Worm (Caenorhabditis elegans) whole organism, mixed stage, embryonic: ENCODE data around the gene ints-11.

Experiments used
- M03D4.4 ChIP-seq: sonication (generic microtip); optimal IDR thresholded peaks from 2 replicates; lab custom pipeline; 2017; ENCODE audit warnings: mild to moderate bottlenecking, missing genetic modification characterization, missing compliant biosample characterization
- bed-3 ChIP-seq: fragments of 200-800 bp; sonication (Bioruptor generic); optimal IDR thresholded peaks from 3 replicates; lab custom pipeline; 2018; ENCODE audit warnings: mild to moderate bottlenecking, missing genetic modification characterization, moderate library complexity, missing compliant biosample characterization
- blmp-1 ChIP-seq: fragments of 150-350 bp; optimal IDR thresholded peaks from 2 replicates; lab custom pipeline; 2014; ENCODE audit warnings: missing biosample characterization, missing genetic modification characterization
- ceh-39 ChIP-seq: fragments of 150-350 bp; optimal IDR thresholded peaks from 2 replicates; lab custom pipeline; 2014; ENCODE audit warnings: missing biosample characterization, missing genetic modification characterization
- ceh-43 ChIP-seq: fragments of 200-800 bp; sonication (Bioruptor generic); optimal IDR thresholded peaks from 2 replicates; lab custom pipeline; 2018; ENCODE audit warnings: mild to moderate bottlenecking, missing genetic modification characterization, moderate library complexity, missing compliant biosample characterization
- ceh-83 ChIP-seq: fragments of 200-800 bp; sonication (Bioruptor generic); optimal IDR thresholded peaks from 2 replicates; lab custom pipeline; 2018; ENCODE audit warnings: mild to moderate bottlenecking, missing genetic modification characterization, missing compliant biosample characterization
- ces-1 ChIP-seq: fragments of 150-350 bp; optimal IDR thresholded peaks from 2 replicates; lab custom pipeline; 2014; ENCODE audit warnings: missing biosample characterization, missing genetic modification reagents, missing genetic modification characterization
- cnd-1 ChIP-seq: fragments of 200-800 bp; sonication (Bioruptor generic); optimal IDR thresholded peaks from 2 replicates; lab custom pipeline; 2018; ENCODE audit warnings: mild to moderate bottlenecking, missing genetic modification characterization, missing compliant biosample characterization
- drap-1 ChIP-seq: fragments of 200-800 bp; sonication (Bioruptor generic); optimal IDR thresholded peaks from 3 replicates; lab custom pipeline; 2018; ENCODE audit warnings: mild to moderate bottlenecking, missing genetic modification characterization, missing compliant biosample characterization
- elt-1 ChIP-seq: sonication (generic microtip); optimal IDR thresholded peaks from 2 replicates; lab custom pipeline; 2017; ENCODE audit warnings: missing genetic modification characterization, mild to moderate bottlenecking, missing compliant biosample characterization, antibody characterized with exemption, moderate library complexity, borderline replicate concordance; ENCODE audit not compliant: insufficient read depth
- elt-3 ChIP-seq: fragments of 150-350 bp; optimal IDR thresholded peaks from 2 replicates; lab custom pipeline; 2014; ENCODE audit warnings: missing biosample characterization, missing genetic modification characterization
- flh-1 ChIP-seq: fragments of 200-800 bp; sonication (Bioruptor generic); optimal IDR thresholded peaks from 2 replicates; lab custom pipeline; 2018; ENCODE audit warnings: mild to moderate bottlenecking, missing genetic modification characterization, moderate library complexity, missing compliant biosample characterization
- ham-2 ChIP-seq: fragments of 200-800 bp; sonication (Bioruptor generic); optimal IDR thresholded peaks from 2 replicates; lab custom pipeline; 2018; ENCODE audit warnings: mild to moderate bottlenecking, missing genetic modification characterization, missing compliant biosample characterization
- hlh-1 ChIP-seq: fragments of 150-350 bp; optimal IDR thresholded peaks from 2 replicates; lab custom pipeline; 2014; ENCODE audit warnings: missing biosample characterization, missing genetic modification reagents, missing genetic modification characterization
- lin-13 ChIP-seq: fragments of 150-350 bp; optimal IDR thresholded peaks from 2 replicates; lab custom pipeline; 2014; ENCODE audit warnings: missing biosample characterization, missing genetic modification characterization
- lin-32 ChIP-seq: fragments of 200-800 bp; sonication (Bioruptor generic); optimal IDR thresholded peaks from 2 replicates; lab custom pipeline; 2018; ENCODE audit warnings: mild to moderate bottlenecking, missing genetic modification characterization, missing compliant biosample characterization
- lsy-2 ChIP-seq: fragments of 150-350 bp; optimal IDR thresholded peaks from 2 replicates; lab custom pipeline; 2014; ENCODE audit warnings: missing biosample characterization, missing genetic modification characterization
- mab-5 ChIP-seq: fragments of 150-350 bp; optimal IDR thresholded peaks from 2 replicates; lab custom pipeline; 2014; ENCODE audit warnings: missing biosample characterization, missing genetic modification characterization
- mep-1 ChIP-seq: fragments of 150-350 bp; optimal IDR thresholded peaks from 2 replicates; lab custom pipeline; 2017; ENCODE audit warnings: missing biosample characterization, missing genetic modification reagents, missing genetic modification characterization, inconsistent platforms
- mls-2 ChIP-seq: sonication (generic microtip); optimal IDR thresholded peaks from 2 replicates; lab custom pipeline; 2016; ENCODE audit warnings: mild to moderate bottlenecking, missing genetic modification characterization, moderate library complexity, missing compliant biosample characterization
- nhr-12 ChIP-seq: fragments of 150-350 bp; optimal IDR thresholded peaks from 2 replicates; lab custom pipeline; 2014; ENCODE audit warnings: missing biosample characterization, missing genetic modification characterization
- nhr-2 ChIP-seq: fragments of 150-350 bp; optimal IDR thresholded peaks from 2 replicates; lab custom pipeline; 2014; ENCODE audit warnings: missing biosample characterization, missing genetic modification characterization
- nhr-237 ChIP-seq: fragments of 150-350 bp; optimal IDR thresholded peaks from 2 replicates; lab custom pipeline; 2014; ENCODE audit warnings: missing biosample characterization, missing genetic modification characterization
- nhr-28 ChIP-seq: fragments of 150-350 bp; optimal IDR thresholded peaks from 2 replicates; lab custom pipeline; 2014; ENCODE audit warnings: missing biosample characterization, missing genetic modification characterization
- nhr-76 ChIP-seq: sonication (generic microtip); optimal IDR thresholded peaks from 2 replicates; lab custom pipeline; 2017; ENCODE audit warnings: missing biosample characterization, missing genetic modification characterization
- pha-4 ChIP-seq: fragments of 150-350 bp; optimal IDR thresholded peaks from 2 replicates; lab custom pipeline; 2018; ENCODE audit warnings: missing biosample characterization, missing genetic modification reagents, missing genetic modification characterization
- sem-2 ChIP-seq: fragments of 200-800 bp; sonication (Bioruptor generic); optimal IDR thresholded peaks from 2 replicates; lab custom pipeline; 2018; ENCODE audit warnings: mild to moderate bottlenecking, missing genetic modification characterization, missing compliant biosample characterization
- snpc-4 ChIP-seq: fragments of 150-350 bp; optimal IDR thresholded peaks from 2 replicates; lab custom pipeline; 2014; ENCODE audit warnings: missing biosample characterization, missing genetic modification characterization
- sptf-1 ChIP-seq: sonication (generic microtip); optimal IDR thresholded peaks from 2 replicates; lab custom pipeline; 2017; ENCODE audit warnings: mild to moderate bottlenecking, missing genetic modification characterization, moderate library complexity, missing compliant biosample characterization
- tbx-8 ChIP-seq: fragments of 200-800 bp; sonication (Bioruptor generic); optimal IDR thresholded peaks from 2 replicates; lab custom pipeline; 2018; ENCODE audit warnings: mild to moderate bottlenecking, missing genetic modification characterization, moderate library complexity, missing compliant biosample characterization
- unc-120 ChIP-seq: sonication (generic microtip); optimal IDR thresholded peaks from 2 replicates; lab custom pipeline; 2017; ENCODE audit warnings: missing genetic modification characterization, missing compliant biosample characterization; ENCODE audit not compliant: poor library complexity, severe bottlenecking
- unc-39 ChIP-seq: fragments of 150-350 bp; optimal IDR thresholded peaks from 2 replicates; lab custom pipeline; 2014; ENCODE audit warnings: missing biosample characterization, missing genetic modification characterization
- unc-62 ChIP-seq: fragments of 150-350 bp; optimal IDR thresholded peaks from 2 replicates; lab custom pipeline; 2014; ENCODE audit warnings: missing biosample characterization, missing genetic modification reagents, missing genetic modification characterization
- zip-8 ChIP-seq: fragments of 150-350 bp; optimal IDR thresholded peaks from 2 replicates; lab custom pipeline; 2014; ENCODE audit warnings: missing biosample characterization, missing genetic modification characterization
- ztf-11 ChIP-seq: fragments of 150-350 bp; optimal IDR thresholded peaks from 2 replicates; lab custom pipeline; 2014; ENCODE audit warnings: missing biosample characterization, missing genetic modification characterization

Gene ints-11

ce11 chrII:8106921-8107695, 36.2 kb downstream of the ints-11 start, which contains the start of the genes chst-1 and C41C4.9:
chst-1 (minus strand) TSS chrII:8106971.
C41C4.9 (plus strand) TSS chrII:8107645.
- no peak for TF ChIP-seq ceh-39 (tag; lab: Kevin White, UChicago)
- peak; percentile 31 for TF ChIP-seq ztf-11 (tag; lab: Kevin White, UChicago)
- peak; percentile 66 for TF ChIP-seq hlh-1 (tag; lab: Kevin White, UChicago)
- TF ChIP-seq drap-1 (GFP tag; lab: Kevin White, UChicago), result peak; percentile 97
- TF ChIP-seq cnd-1 (tag; lab: Kevin White, UChicago), result peak; percentile 97
- peak; percentile 73 for TF ChIP-seq elt-3 (tag; lab: Kevin White, UChicago)
- TF ChIP-seq ceh-43 (GFP tag; lab: Kevin White, UChicago), result peak; percentile 90
- no peak for TF ChIP-seq nhr-76
- peak; percentile 80 for TF ChIP-seq unc-62 (GFP tag; lab: Kevin White, UChicago)
- TF ChIP-seq tbx-8 (GFP tag; lab: Kevin White, UChicago), result peak; percentile 90
- TF ChIP-seq lin-32 (GFP tag; lab: Kevin White, UChicago), result peak; percentile 97
- TF ChIP-seq unc-39 (tag; lab: Kevin White, UChicago), result peak; percentile 54
- peak; percentile 29 for TF ChIP-seq lin-13
- TF ChIP-seq pha-4 (tag; lab: Kevin White, UChicago), result peak; percentile 80
- TF ChIP-seq flh-1 (GFP tag; lab: Kevin White, UChicago), result peak; percentile 87
- no peak for TF ChIP-seq nhr-237 (tag; lab: Kevin White, UChicago)
- TF ChIP-seq sem-2 (GFP tag; lab: Kevin White, UChicago), result peak; percentile 88
- TF ChIP-seq sptf-1, result peak; percentile 97
- peak; percentile 16 for TF ChIP-seq lsy-2 (tag; lab: Kevin White, UChicago)
- peak; percentile 97 for TF ChIP-seq mls-2 (tag; lab: Kevin White, UChicago)
- no peak for TF ChIP-seq mab-5 (tag; lab: Kevin White, UChicago)
- TF ChIP-seq M03D4.4 (tag; lab: Kevin White, UChicago), result peak; percentile 94
- TF ChIP-seq ham-2, result peak; percentile 90
- TF ChIP-seq blmp-1 (tag; lab: Kevin White, UChicago), result no peak
- no peak for TF ChIP-seq zip-8 (tag; lab: Kevin White, UChicago)
- peak; percentile 91 for TF ChIP-seq bed-3 (GFP tag; lab: Kevin White, UChicago)
- peak; percentile 96 for TF ChIP-seq ceh-83 (GFP tag; lab: Kevin White, UChicago)
- TF ChIP-seq nhr-12 (tag; lab: Kevin White, UChicago), result no peak
- TF ChIP-seq snpc-4 (tag; lab: Kevin White, UChicago), result no peak
- TF ChIP-seq nhr-28, result peak; percentile 35
- no peak for TF ChIP-seq elt-1 (tag; lab: Kevin White, UChicago)
- peak; percentile 63 for TF ChIP-seq mep-1
- no peak for TF ChIP-seq nhr-2 (tag; lab: Kevin White, UChicago)
- TF ChIP-seq ces-1 (GFP tag; lab: Kevin White, UChicago), result no peak
- peak; percentile 95 for TF ChIP-seq unc-120 (tag; lab: Kevin White, UChicago)

ce11 chrII:8104998-8105397, 38.3 kb downstream of the ints-11 start, which contains the start of gene sfxn-5:
sfxn-5 (minus strand) TSS chrII:8105052.
- TF ChIP-seq unc-62 (GFP tag; lab: Kevin White, UChicago), result peak; percentile 4
- peak; percentile 84 for TF ChIP-seq unc-120 (tag; lab: Kevin White, UChicago)
- no peak for TF ChIP-seq lin-13
- no peak for TF ChIP-seq zip-8 (tag; lab: Kevin White, UChicago)
- TF ChIP-seq sptf-1, result no peak
- no peak for TF ChIP-seq mep-1
- TF ChIP-seq ham-2, result no peak
- TF ChIP-seq nhr-76, result no peak
- TF ChIP-seq hlh-1 (tag; lab: Kevin White, UChicago), result peak; percentile 91
- TF ChIP-seq ceh-43 (GFP tag; lab: Kevin White, UChicago), result no peak
- no peak for TF ChIP-seq tbx-8 (GFP tag; lab: Kevin White, UChicago)
- no peak for TF ChIP-seq elt-3 (tag; lab: Kevin White, UChicago)
- TF ChIP-seq drap-1 (GFP tag; lab: Kevin White, UChicago), result no peak

- TF ChIP-seq M03D4.4 (tag; lab: Kevin White, UChicago) (no peak), ceh-83 (GFP tag; lab: Kevin White, UChicago) (no peak), unc-39 (tag; lab: Kevin White, UChicago) (no peak), drap-1 (GFP tag; lab: Kevin White, UChicago) (no peak), lin-32 (GFP tag; lab: Kevin White, UChicago) (no peak), blmp-1 (tag; lab: Kevin White, UChicago) (no peak), sem-2 (GFP tag; lab: Kevin White, UChicago) (no peak), hlh-1 (tag; lab: Kevin White, UChicago) (no peak), pha-4 (tag; lab: Kevin White, UChicago) (no peak), flh-1 (GFP tag; lab: Kevin White, UChicago) (no peak), mls-2 (tag; lab: Kevin White, UChicago) (no peak), nhr-2 (tag; lab: Kevin White, UChicago) (no peak), snpc-4 (tag; lab: Kevin White, UChicago) (no peak), unc-120 (tag; lab: Kevin White, UChicago) (no peak)
These were observed 41.2 kb downstream of the ints-11 start, which contains the start of gene sre-2 for ce11 chrII:8102041-8102440. sre-2 (minus strand) TSS chrII:8102141.
